Fruit fly (Drosophila melanogaster) whole organism, larva: ENCODE data around the gene rdgB.

Experiments used
- noc ChIP-seq: fragments of 200-800 bp; sonication (Bioruptor generic); optimal IDR thresholded peaks from 3 replicates; lab custom pipeline; 2019; ENCODE audit warnings: missing biosample characterization, mild to moderate bottlenecking, missing genetic modification characterization, moderate library complexity

Gene rdgB

dm6 chrX:13815526-13816173 lies 53.1 kb downstream of the rdgB start:
- peak; percentile 79 for TF ChIP-seq noc (tag; lab: Kevin White, UChicago)

- TF ChIP-seq noc (tag; lab: Kevin White, UChicago) = no peak
Measured at dm6 chrX:13817418-13818171, 55.0 kb downstream of the rdgB start.

- TF ChIP-seq noc (tag; lab: Kevin White, UChicago) = no peak
Measured at dm6 chrX:13818172-13818472, 55.6 kb downstream of the rdgB start.

- TF ChIP-seq noc (tag; lab: Kevin White, UChicago) = no peak
Measured at dm6 chrX:13818841-13819240, 56.3 kb downstream of the rdgB start.

- TF ChIP-seq noc (tag; lab: Kevin White, UChicago) = no peak
Measured at dm6 chrX:13819682-13820081, 57.1 kb downstream of the rdgB start.

dm6 chrX:13820310-13821038 lies 57.9 kb downstream of the rdgB start:
- TF ChIP-seq noc (tag; lab: Kevin White, UChicago) = peak; percentile 54

dm6 chrX:13821039-13821774 lies 58.7 kb downstream of the rdgB start:
- TF ChIP-seq noc (tag; lab: Kevin White, UChicago) = no peak

dm6 chrX:13821775-13822493 lies 59.4 kb downstream of the rdgB start, which contains the start of gene Clic:
Clic (minus strand) TSS chrX:13822307.
- no peak for TF ChIP-seq noc (tag; lab: Kevin White, UChicago)

dm6 chrX:13822753-13823152 lies 60.2 kb downstream of the rdgB start, which contains the start of gene Nup93-1:
Nup93-1 (plus strand) TSS chrX:13822826.
- no peak for TF ChIP-seq noc (tag; lab: Kevin White, UChicago)

- no peak for TF ChIP-seq noc (tag; lab: Kevin White, UChicago)
Measured at dm6 chrX:13828870-13829269, 66.3 kb downstream of the rdgB start.
